Fruit fly (Drosophila melanogaster) whole organism, wandering third instar larva: ENCODE measurements around the gene Ugt303A1.

Experiments
- CG9705 ChIP-seq: fragments of 200-800 bp; sonication (Bioruptor generic); optimal IDR thresholded peaks from 2 replicates; lab custom pipeline; 2018; ENCODE audit warnings: missing biosample characterization, mild to moderate bottlenecking, missing genetic modification characterization
- Dfd ChIP-seq: fragments of >200 bp; optimal IDR thresholded peaks from 2 replicates; lab custom pipeline; 2017; ENCODE audit warnings: missing biosample characterization, missing genetic modification characterization
- Dif ChIP-seq: fragments of 200-275, 200-300 bp; sonication (Bioruptor generic); optimal IDR thresholded peaks from 2 replicates; lab custom pipeline; 2018; ENCODE audit warnings: missing biosample characterization, missing genetic modification characterization; ENCODE audit not compliant: partially characterized antibody
- Hr83 ChIP-seq: fragments of 200-300 bp; sonication (Bioruptor generic); optimal IDR thresholded peaks from 2 replicates; lab custom pipeline; 2016; ENCODE audit warnings: missing biosample characterization, mild to moderate bottlenecking, missing genetic modification characterization, moderate library complexity; ENCODE audit not compliant: poor library complexity, severe bottlenecking
- Jra ChIP-seq: sonication (Bioruptor generic); optimal IDR thresholded peaks from 2 replicates; lab custom pipeline; 2016; ENCODE audit warnings: missing biosample characterization, missing genetic modification characterization
- Sp1 ChIP-seq: fragments of 200-800 bp; sonication (Bioruptor generic); optimal IDR thresholded peaks from 3 replicates; lab custom pipeline; 2019; ENCODE audit warnings: missing biosample characterization, mild to moderate bottlenecking, missing genetic modification characterization, moderate library complexity
- br ChIP-seq: fragments of 200-800 bp; sonication (Bioruptor generic); optimal IDR thresholded peaks from 2 replicates; lab custom pipeline; 2016; ENCODE audit warnings: missing biosample characterization, missing genetic modification characterization
- brk ChIP-seq: fragments of 200-800 bp; sonication (Bioruptor generic); optimal IDR thresholded peaks from 2 replicates; lab custom pipeline; 2016; ENCODE audit warnings: missing biosample characterization, mild to moderate bottlenecking, missing genetic modification characterization
- jim ChIP-seq: fragments of 175-275, 200-325 bp; sonication (Bioruptor generic); optimal IDR thresholded peaks from 2 replicates; lab custom pipeline; 2016; ENCODE audit warnings: missing biosample characterization, mild to moderate bottlenecking, missing genetic modification characterization
- pan ChIP-seq: fragments of >200 bp; optimal IDR thresholded peaks from 2 replicates; lab custom pipeline; 2017
- psq ChIP-seq: fragments of 200-800 bp; sonication (Bioruptor generic); optimal IDR thresholded peaks from 3 replicates; lab custom pipeline; 2017; ENCODE audit warnings: missing biosample characterization, mild to moderate bottlenecking, missing genetic modification characterization, moderate library complexity
- rgr ChIP-seq: fragments of 200-800 bp; sonication (Bioruptor generic); optimal IDR thresholded peaks from 3 replicates; lab custom pipeline; 2016; ENCODE audit warnings: missing biosample characterization, mild to moderate bottlenecking, missing genetic modification characterization
- sv ChIP-seq: fragments of 200-800 bp; sonication (Bioruptor generic); optimal IDR thresholded peaks from 3 replicates; lab custom pipeline; 2016; ENCODE audit warnings: missing biosample characterization, missing genetic modification characterization

- TF ChIP-seq Sp1 (GFP tag; lab: Kevin White, UChicago) (no peak), Dif (GFP tag; lab: Kevin White, UChicago) (no peak), jim (GFP tag; lab: Kevin White, UChicago) (no peak), rgr (GFP tag; lab: Kevin White, UChicago) (no peak), CG9705 (GFP tag; lab: Kevin White, UChicago) (no peak), pan (lab: Kevin White, UChicago) (no peak), sv (GFP tag; lab: Kevin White, UChicago) (no peak), psq (GFP tag; lab: Kevin White, UChicago) (no peak), Jra (no peak), br (GFP tag; lab: Kevin White, UChicago) (no peak), Dfd (GFP tag; lab: Kevin White, UChicago) (no peak), Hr83 (no peak), brk (GFP tag; lab: Kevin White, UChicago) (no peak)
These were observed 49.9 kb downstream of the Ugt303A1 start, which contains the start of gene scpr-C for dm6 chr3R:11225220-11225619.
